Fruit fly (Drosophila melanogaster): ENCODE measurements around the gene CG15765.

The CG15765 gene

dm6 chrX:5880139-5880924 is 62.0 kb downstream of the CG15765 start (continued):
- TF ChIP-seq Adf1 (GFP tag; IDR thresholded peaks at IDR 0.05) (no peak), ac (GFP tag; optimal IDR thresholded peaks at IDR 0.05) (no peak), az2 (GFP tag; optimal IDR thresholded peaks at IDR 0.05) (peak; percentile 36), CG5245 (GFP tag; optimal IDR thresholded peaks at IDR 0.05) (peak; percentile 11), Poxn (GFP tag; IDR thresholded peaks at IDR 0.05) (no peak), CG9876 (GFP tag; optimal IDR thresholded peaks at IDR 0.05) (no peak), zfh2 (GFP tag; optimal IDR thresholded peaks at IDR 0.05) (peak; percentile 47), ems (GFP tag; optimal IDR thresholded peaks at IDR 0.05) (peak; percentile 35), Med (GFP tag) (peak; percentile 90), CG11247 (GFP tag; IDR thresholded peaks at IDR 0.05) (no peak), ci (GFP tag; IDR thresholded peaks at IDR 0.05) (peak; percentile 60; the same call in 2 of the 3 replicates), Jarid2 (GFP tag; optimal IDR thresholded peaks at IDR 0.05) (no peak), CG17829 (tag; optimal IDR thresholded peaks at IDR 0.05) (peak; percentile 39), CG18599 (GFP tag; optimal IDR thresholded peaks at IDR 0.05) (peak; percentile 71), usp (GFP tag; optimal IDR thresholded peaks at IDR 0.05) (no peak), CG18262 (tag; optimal IDR thresholded peaks at IDR 0.05) (peak; percentile 55), NFAT (GFP tag; IDR thresholded peaks at IDR 0.05) (no peak), sisA (GFP tag; IDR thresholded peaks at IDR 0.05) (no peak), CG17361 (GFP tag; IDR thresholded peaks at IDR 0.05) (peak; percentile 43; the same call in 2 of the 3 replicates), ash1 (GFP tag; optimal IDR thresholded peaks at IDR 0.05) (no peak), CG8388 (GFP tag; optimal IDR thresholded peaks at IDR 0.05) (peak; percentile 40), CG31441 (GFP tag; IDR thresholded peaks at IDR 0.05) (peak; percentile 40; the same call in 1 of the 2 replicates), inv (GFP tag; IDR thresholded peaks at IDR 0.05; ENCODE audit: partially characterized antibody) (no peak), HHEX (GFP tag; optimal IDR thresholded peaks at IDR 0.05) (no peak), Bdp1 (GFP tag; optimal IDR thresholded peaks at IDR 0.05) (no peak), klu (GFP tag; IDR thresholded peaks at IDR 0.05) (no peak), maf-S (GFP tag; optimal IDR thresholded peaks at IDR 0.05) (no peak), Sry-δ (GFP tag; optimal IDR thresholded peaks at IDR 0.05) (no peak), HLH3B (GFP tag; IDR thresholded peaks at IDR 0.05) (no peak), Meics (GFP tag; optimal IDR thresholded peaks at IDR 0.05) (peak; percentile 65), sqz (GFP tag; optimal IDR thresholded peaks at IDR 0.05) (no peak), eyg (GFP tag; optimal IDR thresholded peaks at IDR 0.05) (no peak), otp (GFP tag; IDR thresholded peaks at IDR 0.05) (0 out of 3 replicates have a peak, but pooled peaks have one; percentile 13), CG3847 (GFP tag; IDR thresholded peaks at IDR 0.05) (no peak), CkIIα-i1 (GFP tag; IDR thresholded peaks at IDR 0.05) (no peak), Dll (GFP tag; IDR thresholded peaks at IDR 0.05; ENCODE audit: partially characterized antibody) (no peak), gcm2 (GFP tag; optimal IDR thresholded peaks at IDR 0.05) (no peak), CG15479 (GFP tag; optimal IDR thresholded peaks at IDR 0.05) (peak; percentile 59), pfk (GFP tag; optimal IDR thresholded peaks at IDR 0.05) (no peak), btn (GFP tag; optimal IDR thresholded peaks at IDR 0.05) (no peak), CG30020 (tag; optimal IDR thresholded peaks at IDR 0.05) (no peak), sd (tag; optimal IDR thresholded peaks at IDR 0.05) (peak; percentile 64), rib (GFP tag; IDR thresholded peaks at IDR 0.05) (no peak), HmgD (GFP tag; optimal IDR thresholded peaks at IDR 0.05) (no peak), sc (optimal IDR thresholded peaks at IDR 0.05) (no peak), sc (GFP tag; optimal IDR thresholded peaks at IDR 0.05) (no peak), pum (GFP tag; optimal IDR thresholded peaks at IDR 0.05) (peak; percentile 19), CG18619 (GFP tag; optimal IDR thresholded peaks at IDR 0.05) (no peak), CoRest (tag; optimal IDR thresholded peaks at IDR 0.05) (peak; percentile 49), Ada2b (GFP tag; IDR thresholded peaks at IDR 0.05) (peak; percentile 52), CG15073 (GFP tag; optimal IDR thresholded peaks at IDR 0.05) (no peak)
